Fruit fly (Drosophila melanogaster): Measurements from ENCODE around the gene CG8461.

CG8461 gene

DNA sequence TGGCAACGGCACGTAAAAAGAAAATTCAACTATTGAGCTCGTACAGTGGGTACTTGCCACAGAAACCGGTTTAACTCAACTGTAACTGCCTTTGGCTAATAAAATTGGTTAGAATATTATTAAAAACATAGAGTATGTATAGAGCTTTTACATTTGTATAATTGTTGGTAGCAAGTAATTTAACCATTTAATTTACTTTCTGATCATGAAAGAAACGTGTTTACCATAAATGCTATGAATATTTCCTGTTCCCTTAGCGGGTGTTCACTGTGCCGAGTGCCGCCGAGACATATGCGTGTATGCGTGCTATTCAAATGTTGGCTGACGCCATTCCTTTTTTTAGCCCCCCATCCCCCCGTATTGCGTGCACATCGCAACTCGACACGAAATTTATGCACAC lies 35.3 kb upstream of the CG8461 start (continued):
- no peak for TF ChIP-seq NFAT (GFP tag; IDR thresholded peaks at IDR 0.05)
- TF ChIP-seq row (GFP tag; IDR thresholded peaks at IDR 0.05): peak; percentile 62
- 0 out of 3 replicates have a peak, but pooled peaks have one; percentile 27 for TF ChIP-seq dysf (GFP tag; IDR thresholded peaks at IDR 0.05)
- TF ChIP-seq Abd-B (GFP tag; optimal IDR thresholded peaks at IDR 0.05): no peak
- no peak for TF ChIP-seq CG6765 (GFP tag; optimal IDR thresholded peaks at IDR 0.05)
- no peak for TF ChIP-seq zf30C (GFP tag; optimal IDR thresholded peaks at IDR 0.05)
- TF ChIP-seq z (GFP tag; IDR thresholded peaks at IDR 0.05): no peak
- no peak for TF ChIP-seq CG14014 (GFP tag; IDR thresholded peaks at IDR 0.05)
- TF ChIP-seq Hmr (GFP tag; optimal IDR thresholded peaks at IDR 0.05): peak; percentile 10
- no peak for TF ChIP-seq CG2202 (tag; optimal IDR thresholded peaks at IDR 0.05)
- TF ChIP-seq ERR (GFP tag; optimal IDR thresholded peaks at IDR 0.05): no peak
- no peak for TF ChIP-seq peb (GFP tag; IDR thresholded peaks at IDR 0.05)
- TF ChIP-seq CG3847 (GFP tag; IDR thresholded peaks at IDR 0.05): no peak
- peak; percentile 9 for TF ChIP-seq gem (tag; optimal IDR thresholded peaks at IDR 0.05)
- no peak for TF ChIP-seq MESR4 (GFP tag; optimal IDR thresholded peaks at IDR 0.05)
- peak; percentile 32; the same call in 1 of the 2 replicates for TF ChIP-seq CG9932 (GFP tag; IDR thresholded peaks at IDR 0.05)
- TF ChIP-seq CG11085 (GFP tag; IDR thresholded peaks at IDR 0.05): no peak
- no peak for TF ChIP-seq nom (GFP tag; optimal IDR thresholded peaks at IDR 0.05)
- TF ChIP-seq ase (GFP tag; IDR thresholded peaks at IDR 0.05): no peak
- no peak for TF ChIP-seq dpn (GFP tag; optimal IDR thresholded peaks at IDR 0.05)
- no peak for TF ChIP-seq CG10321 (GFP tag; IDR thresholded peaks at IDR 0.05)
- TF ChIP-seq CG12071 (GFP tag; optimal IDR thresholded peaks at IDR 0.05): no peak
- TF ChIP-seq dmrt99B (tag; optimal IDR thresholded peaks at IDR 0.05): peak; percentile 20
- TF ChIP-seq CG10654 (GFP tag; optimal IDR thresholded peaks at IDR 0.05): no peak
- TF ChIP-seq CG10209 (GFP tag; optimal IDR thresholded peaks at IDR 0.05): no peak
- TF ChIP-seq lab (GFP tag; optimal IDR thresholded peaks at IDR 0.05): peak; percentile 32
- no peak for TF ChIP-seq CG6683 (GFP tag; optimal IDR thresholded peaks at IDR 0.05)
- no peak for TF ChIP-seq CG9817 (tag; optimal IDR thresholded peaks at IDR 0.05)
- TF ChIP-seq CG8388 (GFP tag; optimal IDR thresholded peaks at IDR 0.05): no peak
- TF ChIP-seq sr (GFP tag; IDR thresholded peaks at IDR 0.05): no peak
- TF ChIP-seq CG12942 (GFP tag; optimal IDR thresholded peaks at IDR 0.05): no peak
- TF ChIP-seq CG8089 (GFP tag; optimal IDR thresholded peaks at IDR 0.05): no peak
- peak; percentile 16 for TF ChIP-seq CG7839 (tag; optimal IDR thresholded peaks at IDR 0.05)
- peak; percentile 28 for TF ChIP-seq CG11504 (tag; optimal IDR thresholded peaks at IDR 0.05)
- TF ChIP-seq B-H1 (GFP tag; IDR thresholded peaks at IDR 0.05): no peak
- no peak for TF ChIP-seq h (optimal IDR thresholded peaks at IDR 0.05)
- TF ChIP-seq CG2678 (tag; optimal IDR thresholded peaks at IDR 0.05): peak; percentile 22
- no peak for TF ChIP-seq CG30431 (GFP tag; optimal IDR thresholded peaks at IDR 0.05)
- no peak for TF ChIP-seq trh (GFP tag; optimal IDR thresholded peaks at IDR 0.05)
- TF ChIP-seq CG11696 (GFP tag; IDR thresholded peaks at IDR 0.05): no peak
- TF ChIP-seq bigmax (GFP tag; optimal IDR thresholded peaks at IDR 0.05): no peak
- TF ChIP-seq Mrtf (GFP tag; IDR thresholded peaks at IDR 0.05): no peak
- peak; percentile 23 for TF ChIP-seq Fer1 (GFP tag; optimal IDR thresholded peaks at IDR 0.05)
- TF ChIP-seq Usf (GFP tag; optimal IDR thresholded peaks at IDR 0.05): no peak
- TF ChIP-seq Oli (tag; optimal IDR thresholded peaks at IDR 0.05): no peak
